Fruit fly (Drosophila melanogaster) whole organism, embryonic: Measurements from ENCODE around the gene Uba4.

Experiments
- CG12391 ChIP-seq: fragments of 200-800 bp; sonication (Bioruptor generic); optimal IDR thresholded peaks from 3 replicates; lab custom pipeline; 2018; ENCODE audit warnings: missing biosample characterization, mild to moderate bottlenecking, missing genetic modification characterization, moderate library complexity
- CG13624 ChIP-seq: fragments of 200-800 bp; sonication (Bioruptor generic); optimal IDR thresholded peaks from 2 replicates; lab custom pipeline; 2016; ENCODE audit warnings: missing biosample characterization, missing genetic modification characterization
- CG14860 ChIP-seq: fragments of 200-800 bp; sonication (Bioruptor generic); IDR thresholded peaks from 3 replicates; pipeline ENCODE4 v1.3.6; 2022; ENCODE audit warnings: missing biosample characterization, missing genetic modification characterization; ENCODE audit not compliant: partially characterized antibody
- CG15269 ChIP-seq: fragments of 200-800 bp; sonication (Bioruptor generic); optimal IDR thresholded peaks from 2 replicates; lab custom pipeline; 2018; ENCODE audit warnings: missing biosample characterization, mild to moderate bottlenecking, missing genetic modification characterization, moderate library complexity
- CG1529 ChIP-seq: fragments of 200-800 bp; sonication (Bioruptor generic); optimal IDR thresholded peaks from 3 replicates; lab custom pipeline; 2018; ENCODE audit warnings: missing biosample characterization, missing genetic modification characterization
- CG1602 ChIP-seq: fragments of 200-800 bp; sonication (Bioruptor generic); optimal IDR thresholded peaks from 3 replicates; lab custom pipeline; 2016; ENCODE audit warnings: missing biosample characterization, missing genetic modification characterization
- CG17829 ChIP-seq: fragments of 200-800 bp; optimal IDR thresholded peaks from 2 replicates; lab custom pipeline; 2019; ENCODE audit warnings: missing biosample characterization, mild to moderate bottlenecking, missing genetic modification characterization, moderate library complexity
- CG18599 ChIP-seq: fragments of 200-800 bp; sonication (Bioruptor generic); optimal IDR thresholded peaks from 3 replicates; lab custom pipeline; 2017; ENCODE audit warnings: missing biosample characterization, missing genetic modification characterization, mild to moderate bottlenecking, moderate library complexity, missing genetic modification reagents
- CG18764 ChIP-seq: fragments of 200-800 bp; sonication (Bioruptor generic); optimal IDR thresholded peaks from 3 replicates; lab custom pipeline; 2016; ENCODE audit warnings: missing biosample characterization, missing genetic modification characterization
- CG2678 ChIP-seq: fragments of 200-800 bp; sonication (Bioruptor generic); optimal IDR thresholded peaks from 3 replicates; lab custom pipeline; 2019; ENCODE audit warnings: missing biosample characterization, mild to moderate bottlenecking, missing genetic modification characterization, moderate library complexity
- CG30431 ChIP-seq: fragments of 200-800 bp; sonication (Bioruptor generic); optimal IDR thresholded peaks from 2 replicates; lab custom pipeline; 2017; ENCODE audit warnings: missing biosample characterization, missing genetic modification characterization
- CG3847 ChIP-seq: fragments of 200-800 bp; sonication (Bioruptor generic); IDR thresholded peaks from 2 replicates; pipeline ENCODE4 v1.3.6; 2022; ENCODE audit warnings: missing biosample characterization, missing genetic modification characterization
- CG4730 ChIP-seq: fragments of 200-800 bp; sonication (Bioruptor generic); IDR thresholded peaks from 2 replicates; pipeline ENCODE4 v1.3.6; 2022; ENCODE audit warnings: missing biosample characterization, missing genetic modification characterization
- CG6272 ChIP-seq: fragments of 200-800 bp; sonication (Bioruptor generic); IDR thresholded peaks from 2 replicates; pipeline ENCODE4 v1.3.6; 2022; ENCODE audit warnings: missing biosample characterization, missing genetic modification characterization
- CG6654 ChIP-seq: fragments of 200-800 bp; sonication (Bioruptor generic); optimal IDR thresholded peaks from 2 replicates; lab custom pipeline; 2017; ENCODE audit warnings: missing biosample characterization, mild to moderate bottlenecking, missing genetic modification characterization
- CG7357 ChIP-seq: fragments of 200-800 bp; sonication (Bioruptor generic); IDR thresholded peaks from 3 replicates; pipeline ENCODE4 v1.3.6; 2022; ENCODE audit warnings: missing biosample characterization, missing genetic modification characterization
- CG7556 ChIP-seq: fragments of 200-800 bp; sonication (Bioruptor generic); optimal IDR thresholded peaks from 2 replicates; lab custom pipeline; 2017; ENCODE audit warnings: missing biosample characterization, mild to moderate bottlenecking, missing genetic modification characterization
- CG7786 ChIP-seq: fragments of 200-800 bp; sonication (Bioruptor generic); optimal IDR thresholded peaks from 2 replicates; lab custom pipeline; 2016; ENCODE audit warnings: missing biosample characterization, missing genetic modification characterization
- CG7987 ChIP-seq: fragments of 200-800 bp; sonication (Bioruptor generic); optimal IDR thresholded peaks from 2 replicates; lab custom pipeline; 2018; ENCODE audit warnings: missing biosample characterization, mild to moderate bottlenecking, missing genetic modification characterization, moderate library complexity
- CG8388 ChIP-seq: fragments of 200-800 bp; sonication (Bioruptor generic); optimal IDR thresholded peaks from 2 replicates; lab custom pipeline; 2019; ENCODE audit warnings: missing biosample characterization, mild to moderate bottlenecking, missing genetic modification characterization, moderate library complexity
- CG8478 ChIP-seq: fragments of >200 bp; optimal IDR thresholded peaks from 2 replicates; lab custom pipeline; 2018
- CkIIα-i1 ChIP-seq: fragments of 200-800 bp; sonication (Bioruptor generic); IDR thresholded peaks from 2 replicates; pipeline ENCODE4 v1.3.6; 2022; ENCODE audit warnings: missing biosample characterization, missing genetic modification characterization
- CrebB ChIP-seq: fragments of 200-800 bp; sonication (Bioruptor generic); optimal IDR thresholded peaks from 3 replicates; lab custom pipeline; 2018; ENCODE audit warnings: missing biosample characterization, mild to moderate bottlenecking, missing genetic modification characterization
- D19A ChIP-seq: fragments of 200-800 bp; optimal IDR thresholded peaks from 3 replicates; lab custom pipeline; 2019; ENCODE audit warnings: missing biosample characterization, mild to moderate bottlenecking, missing genetic modification characterization, moderate library complexity
- Deaf1 ChIP-seq: fragments of 200-800 bp; optimal IDR thresholded peaks from 3 replicates; lab custom pipeline; 2019; ENCODE audit warnings: missing biosample characterization, mild to moderate bottlenecking, missing genetic modification characterization, moderate library complexity
- GATAe ChIP-seq: fragments of 200-800 bp; sonication (Bioruptor generic); conservative IDR thresholded peaks from 2 replicates; pipeline ENCODE4 v1.3.6; 2022; ENCODE audit warnings: missing biosample characterization, missing genetic modification characterization
- Hr39 ChIP-seq: fragments of >200 bp; optimal IDR thresholded peaks from 2 replicates; lab custom pipeline; 2017
- Hr51 ChIP-seq, 2 experiments: fragments of 200-800 bp; sonication (Bioruptor generic); optimal IDR thresholded peaks; 2 replicates in 1 of 2; 3 replicates in 1 of 2; lab custom pipeline; 2016 to 2018; ENCODE audit warnings: missing biosample characterization in 2 of 2, missing genetic modification characterization in 2 of 2, mild to moderate bottlenecking in 1 of 2, moderate library complexity in 1 of 2
- Jarid2 ChIP-seq: fragments of 200-800 bp; sonication (Bioruptor generic); optimal IDR thresholded peaks from 3 replicates; lab custom pipeline; 2017; ENCODE audit warnings: mild to moderate bottlenecking, missing biosample characterization, missing genetic modification reagents, missing genetic modification characterization
- NC2α ChIP-seq: fragments of 200-800 bp; sonication (Bioruptor generic); optimal IDR thresholded peaks from 2 replicates; lab custom pipeline; 2016; ENCODE audit warnings: missing biosample characterization, missing genetic modification characterization
- NfI ChIP-seq: fragments of 200-800 bp; sonication (Bioruptor generic); optimal IDR thresholded peaks from 3 replicates; lab custom pipeline; 2018; ENCODE audit warnings: missing biosample characterization, mild to moderate bottlenecking, missing genetic modification characterization, moderate library complexity
- Rfx ChIP-seq: fragments of 200-800 bp; sonication (Bioruptor generic); IDR thresholded peaks from 2 replicates; pipeline ENCODE4 v1.3.6; 2022; ENCODE audit warnings: missing biosample characterization, missing genetic modification characterization
- Side ChIP-seq: fragments of 200-800 bp; sonication (Bioruptor generic); optimal IDR thresholded peaks from 2 replicates; lab custom pipeline; 2016; ENCODE audit warnings: missing biosample characterization, missing genetic modification characterization
- ato ChIP-seq: fragments of 200-800 bp; sonication (Bioruptor generic); IDR thresholded peaks from 2 replicates; pipeline ENCODE4 v1.3.6; 2022; ENCODE audit warnings: missing biosample characterization, missing genetic modification characterization; ENCODE audit not compliant: partially characterized antibody
- bab2 ChIP-seq: fragments of 200-800 bp; sonication (Bioruptor generic); optimal IDR thresholded peaks from 2 replicates; lab custom pipeline; 2016; ENCODE audit warnings: missing biosample characterization, missing genetic modification characterization
- bbx ChIP-seq: fragments of 200-800 bp; sonication (Bioruptor generic); IDR thresholded peaks from 2 replicates; pipeline ENCODE4 v1.3.6; 2022; ENCODE audit warnings: missing biosample characterization, missing genetic modification characterization; ENCODE audit not compliant: partially characterized antibody
- chif ChIP-seq, 2 experiments: fragments of 200-800 bp; sonication (Bioruptor generic); optimal IDR thresholded peaks; 3 replicates each; lab custom pipeline; 2016; ENCODE audit warnings: missing biosample characterization in 2 of 2, missing genetic modification characterization in 2 of 2
- chm ChIP-seq: fragments of 200-800 bp; sonication (Bioruptor generic); IDR thresholded peaks from 2 replicates; pipeline ENCODE4 v1.3.6; 2022; ENCODE audit warnings: missing biosample characterization, missing genetic modification characterization
- danr ChIP-seq: fragments of 200-800 bp; sonication (Bioruptor generic); IDR thresholded peaks from 2 replicates; pipeline ENCODE4 v1.3.6; 2022; ENCODE audit warnings: missing biosample characterization, missing genetic modification characterization
- dm ChIP-seq: fragments of 200-800 bp; sonication (Bioruptor generic); optimal IDR thresholded peaks from 3 replicates; lab custom pipeline; 2016; ENCODE audit warnings: missing biosample characterization, missing genetic modification characterization
- fd96Cb ChIP-seq: fragments of 200-800 bp; sonication (Bioruptor generic); optimal IDR thresholded peaks from 2 replicates; lab custom pipeline; 2018; ENCODE audit warnings: missing biosample characterization, mild to moderate bottlenecking, missing genetic modification characterization, moderate library complexity
- hkb ChIP-seq, 2 experiments: fragments of 200-800 bp in 1 of 2; fragments of >200 bp in 1 of 2; sonication (Bioruptor generic) in 1 of 2; IDR thresholded peaks in 1 of 2; optimal IDR thresholded peaks in 1 of 2; 2 replicates each; pipeline versions ENCODE4 v1.3.6 to Lab custom; 2017 to 2022; ENCODE audit warnings: missing biosample characterization in 1 of 2, missing genetic modification characterization in 1 of 2
- ind ChIP-seq: fragments of 200-800 bp; sonication (Bioruptor generic); optimal IDR thresholded peaks from 3 replicates; lab custom pipeline; 2016; ENCODE audit warnings: missing biosample characterization, missing genetic modification characterization
- kay ChIP-seq: fragments of 200-800 bp; sonication (Bioruptor generic); optimal IDR thresholded peaks from 2 replicates; lab custom pipeline; 2016; ENCODE audit warnings: missing biosample characterization, missing genetic modification characterization
- ken ChIP-seq: fragments of 200-800 bp; sonication (Bioruptor generic); IDR thresholded peaks from 3 replicates; pipeline ENCODE4 v1.3.6; 2022; ENCODE audit warnings: missing biosample characterization, missing genetic modification characterization
- luna ChIP-seq: fragments of 200-800 bp; sonication (Bioruptor generic); optimal IDR thresholded peaks from 2 replicates; lab custom pipeline; 2016; ENCODE audit warnings: missing biosample characterization, missing genetic modification characterization
- odd ChIP-seq: fragments of 200-800 bp; sonication (Bioruptor generic); optimal IDR thresholded peaks from 2 replicates; lab custom pipeline; 2017; ENCODE audit warnings: missing biosample characterization, mild to moderate bottlenecking, missing genetic modification characterization
- peb ChIP-seq: fragments of 200-800 bp; sonication (Bioruptor generic); IDR thresholded peaks from 2 replicates; pipeline ENCODE4 v1.3.6; 2022; ENCODE audit warnings: missing biosample characterization, missing genetic modification characterization
- rib ChIP-seq: fragments of 200-800 bp; sonication (Bioruptor generic); IDR thresholded peaks from 2 replicates; pipeline ENCODE4 v1.3.6; 2022; ENCODE audit warnings: missing biosample characterization, missing genetic modification characterization
- sob ChIP-seq: fragments of 200-800 bp; sonication (Bioruptor generic); IDR thresholded peaks from 2 replicates; pipeline ENCODE4 v1.3.6; 2022; ENCODE audit warnings: missing biosample characterization, missing genetic modification characterization
- sug ChIP-seq: fragments of 200-800 bp; optimal IDR thresholded peaks from 2 replicates; lab custom pipeline; 2019; ENCODE audit warnings: missing biosample characterization, mild to moderate bottlenecking, missing genetic modification characterization, moderate library complexity
- vfl ChIP-seq: fragments of 200-800 bp; sonication (Bioruptor generic); optimal IDR thresholded peaks from 2 replicates; lab custom pipeline; 2016; ENCODE audit warnings: missing biosample characterization, missing genetic modification characterization

Uba4 gene

dm6 chr2L:8543102-8543501 lies 25.9 kb downstream of the Uba4 start (continued):
- TF ChIP-seq fd96Cb (tag; lab: Kevin White, UChicago), result no peak
- no peak for TF ChIP-seq Hr39 (lab: Kevin White, UChicago)
- peak; percentile 12; the same call in 1 of the 2 replicates for TF ChIP-seq rib
- TF ChIP-seq GATAe (GFP tag; lab: Robert Waterston, UW), result no peak
- no peak for TF ChIP-seq CG14860 (GFP tag; lab: Robert Waterston, UW)
- no peak for TF ChIP-seq bab2 (GFP tag; lab: Kevin White, UChicago)
- TF ChIP-seq CG15269 (tag; lab: Kevin White, UChicago), result no peak
- TF ChIP-seq CG8478 (lab: Kevin White, UChicago), result no peak
- TF ChIP-seq chif (GFP tag; optimal IDR thresholded peaks at IDR 0.05; lab: Kevin White, UChicago), result peak in 1 of 2 experiments; percentile 6
- TF ChIP-seq CG13624, result no peak
- TF ChIP-seq CG6654, result no peak
- TF ChIP-seq Hr51 (GFP tag; optimal IDR thresholded peaks at IDR 0.05; lab: Kevin White, UChicago), result no peak
- peak; percentile 19 for TF ChIP-seq D19A
- no peak for TF ChIP-seq CG8388 (GFP tag; lab: Kevin White, UChicago)
- peak; percentile 23 for TF ChIP-seq CG12391 (tag; lab: Kevin White, UChicago)
- TF ChIP-seq CG18764 (GFP tag; lab: Kevin White, UChicago), result no peak
- TF ChIP-seq CG4730, result no peak
- TF ChIP-seq CG2678 (tag; lab: Kevin White, UChicago), result no peak
- TF ChIP-seq CG18599 (GFP tag; lab: Kevin White, UChicago), result peak; percentile 20
- peak; percentile 65 for TF ChIP-seq bbx (GFP tag; lab: Robert Waterston, UW)
- TF ChIP-seq sug (tag; lab: Kevin White, UChicago), result peak; percentile 18
- TF ChIP-seq chm (GFP tag; lab: Robert Waterston, UW), result peak; percentile 86
- TF ChIP-seq Side (GFP tag; lab: Kevin White, UChicago), result no peak
- TF ChIP-seq peb, result 0 out of 2 replicates have a peak, but pooled peaks have one; percentile 20
- no peak for TF ChIP-seq kay (GFP tag; lab: Kevin White, UChicago)
- 0 out of 3 replicates have a peak, but pooled peaks have one; percentile 16 for TF ChIP-seq ken (GFP tag; lab: Robert Waterston, UW)
- no peak for TF ChIP-seq CG7987 (GFP tag; lab: Kevin White, UChicago)
- TF ChIP-seq dm, result peak; percentile 24
- no peak for TF ChIP-seq danr
- peak; percentile 87 for TF ChIP-seq Jarid2 (GFP tag; lab: Kevin White, UChicago)
- TF ChIP-seq hkb (optimal IDR thresholded peaks at IDR 0.05; lab: Kevin White, UChicago), result no peak
- no peak for TF ChIP-seq hkb (GFP tag; IDR thresholded peaks at IDR 0.05; lab: Robert Waterston, UW)
- TF ChIP-seq luna (GFP tag; lab: Kevin White, UChicago), result no peak
- TF ChIP-seq vfl, result no peak
- TF ChIP-seq Deaf1 (tag; lab: Kevin White, UChicago), result no peak
- no peak for TF ChIP-seq CG30431 (GFP tag; lab: Kevin White, UChicago)
- TF ChIP-seq ind (GFP tag; lab: Kevin White, UChicago), result no peak
- no peak for TF ChIP-seq sob (GFP tag; lab: Robert Waterston, UW)
- no peak for TF ChIP-seq CG6272 (GFP tag; lab: Robert Waterston, UW)
- TF ChIP-seq CG7357, result no peak
- TF ChIP-seq CkIIα-i1 (GFP tag; lab: Robert Waterston, UW), result no peak
- no peak for TF ChIP-seq CG1529
- no peak for TF ChIP-seq CG7556 (GFP tag; lab: Kevin White, UChicago)
- peak; percentile 27; the same call in 1 of the 2 replicates for TF ChIP-seq ato (GFP tag; lab: Robert Waterston, UW)
- peak; percentile 37; the same call in 1 of the 2 replicates for TF ChIP-seq Rfx (GFP tag; lab: Robert Waterston, UW)
- TF ChIP-seq CG7786 (GFP tag; lab: Kevin White, UChicago), result no peak
- no peak for TF ChIP-seq NfI
- peak; percentile 42 for TF ChIP-seq CG17829
- TF ChIP-seq CG1602 (GFP tag; lab: Kevin White, UChicago), result no peak
- TF ChIP-seq CG3847, result no peak
- TF ChIP-seq odd (GFP tag; lab: Kevin White, UChicago), result peak; percentile 10
- no peak for TF ChIP-seq CrebB (tag; lab: Kevin White, UChicago)
- TF ChIP-seq NC2α, result no peak
